Fruit fly (Drosophila melanogaster) S2 (cell line): ENCODE results near the gene gish.

Experiments used
- CG8478 ChIP-seq: fragments of >200 bp; optimal IDR thresholded peaks from 2 replicates; lab custom pipeline; 2018
- CTCF ChIP-seq, 2 experiments: fragments of >200 bp; optimal IDR thresholded peaks; 2 replicates each; lab custom pipeline; 2018

dm6 chr3R:16232569-16232968 lies 39.7 kb upstream of the gish start:
- no peak for TF ChIP-seq CG8478 (lab: Kevin White, UChicago)
- TF ChIP-seq CTCF (optimal IDR thresholded peaks at IDR 0.05; lab: Kevin White, UChicago), result no peak
